Worm (Caenorhabditis elegans): Measurements from ENCODE around the gene unc-112.

The unc-112 gene

ce11 chrV:14711077-14711476 is 14.6 kb upstream of the unc-112 start, which contains the start of gene ssp-33:
TSS of gene ssp-33 (plus strand) at chrV:14711377.
- no peak for TF ChIP-seq nhr-48 (tag; optimal IDR thresholded peaks at IDR 0.05)
- no peak for TF ChIP-seq gei-8 (GFP tag; optimal IDR thresholded peaks at IDR 0.05)
- no peak for TF ChIP-seq nhr-237 (tag; optimal IDR thresholded peaks at IDR 0.05)
- no peak for TF ChIP-seq mep-1 (tag; optimal IDR thresholded peaks at IDR 0.05)
- TF ChIP-seq unc-130 (GFP tag; optimal IDR thresholded peaks at IDR 0.05), result no peak

DNA sequence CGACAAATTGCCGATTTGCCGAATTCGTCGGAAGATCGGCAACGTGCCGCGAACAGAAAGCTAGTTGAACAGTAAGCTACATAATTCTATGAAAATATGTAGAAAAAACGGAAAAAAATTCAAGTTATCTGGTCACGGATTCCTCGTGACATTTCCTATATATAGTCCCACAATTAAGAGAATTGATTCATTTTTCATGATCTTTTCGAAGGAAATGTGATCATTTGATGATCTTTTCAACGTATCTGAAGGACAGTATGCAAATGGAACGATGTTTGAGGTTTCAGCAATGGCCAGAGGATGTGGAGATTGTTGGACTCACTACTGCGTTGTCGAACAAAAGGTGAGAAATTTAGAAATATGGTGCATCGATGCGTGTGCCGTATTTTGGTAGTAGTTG is 11.5 kb upstream of the unc-112 start, which contains the start of gene R08A2.9:
Gene R08A2.9 (plus strand): TSS at position 301 of the 400 bp plus-strand sequence.
- TF ChIP-seq nhr-76 (tag; optimal IDR thresholded peaks at IDR 0.05) (no peak), Y105C5A.15 (GFP tag; IDR thresholded peaks at IDR 0.05) (no peak), lin-1 (GFP tag; IDR thresholded peaks at IDR 0.05) (no peak), zip-2 (tag; optimal IDR thresholded peaks at IDR 0.05) (no peak), set-16 (GFP tag; IDR thresholded peaks at IDR 0.05) (no peak), hlh-30 (tag; optimal IDR thresholded peaks at IDR 0.05; ENCODE audit: insufficient read depth) (no peak), lin-13 (GFP tag; optimal IDR thresholded peaks at IDR 0.05) (no peak), sdz-12 (GFP tag; optimal IDR thresholded peaks at IDR 0.05) (no peak), ztf-11 (tag; optimal IDR thresholded peaks at IDR 0.05) (no peak), nhr-77 (tag; optimal IDR thresholded peaks at IDR 0.05) (no peak), tra-1 (GFP tag; IDR thresholded peaks at IDR 0.05) (no peak), ceh-82 (tag; optimal IDR thresholded peaks at IDR 0.05) (no peak), fkh-10 (GFP tag; optimal IDR thresholded peaks at IDR 0.05) (no peak), unc-62 (GFP tag; optimal IDR thresholded peaks at IDR 0.05 in 1 of 2) (no peak), unc-62 (tag; optimal IDR thresholded peaks at IDR 0.05) (no peak), F37D6.2 (tag; optimal IDR thresholded peaks at IDR 0.05) (no peak), dve-1 (tag; optimal IDR thresholded peaks at IDR 0.05; ENCODE audit: insufficient read depth) (no peak), hmg-1.1 (GFP tag; IDR thresholded peaks at IDR 0.05) (no peak), zag-1 (tag; optimal IDR thresholded peaks at IDR 0.05) (no peak), zip-11 (GFP tag; IDR thresholded peaks at IDR 0.05) (no peak), ceh-62 (tag; optimal IDR thresholded peaks at IDR 0.05) (no peak)

ce11 chrV:14698666-14699065 is 2.2 kb upstream of the unc-112 start, which contains the start of gene set-5:
TSS of gene set-5 (plus strand) at chrV:14698966.
- TF ChIP-seq ceh-44 (GFP tag; IDR thresholded peaks at IDR 0.05) (no peak), Y75B8A.6 (GFP tag; IDR thresholded peaks at IDR 0.05) (no peak), zag-1 (tag; optimal IDR thresholded peaks at IDR 0.05) (no peak), aha-1 (tag) (peak; percentile 26)

DNA sequence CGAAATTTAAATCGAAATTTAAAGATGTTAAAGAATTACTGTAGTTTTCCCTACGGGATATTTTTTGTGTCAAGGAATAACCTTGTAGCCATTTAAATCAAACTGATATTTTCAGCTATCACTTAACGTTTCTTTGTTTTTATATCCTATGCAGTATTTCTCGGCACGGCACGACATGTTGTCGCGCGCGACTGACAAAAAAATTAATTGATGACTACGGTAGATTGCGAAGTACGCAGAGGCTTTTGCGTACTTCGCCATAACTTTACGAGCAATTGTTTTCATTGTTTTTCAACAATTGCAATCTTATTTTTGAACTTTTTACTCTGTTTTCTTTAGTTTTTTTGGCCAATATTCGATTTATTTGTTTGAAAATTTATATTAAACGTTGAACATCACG is 1.6 kb upstream of the unc-112 start:
- no peak for TF ChIP-seq ztf-7 (tag; optimal IDR thresholded peaks at IDR 0.05)
- no peak for TF ChIP-seq fos-1 (tag; optimal IDR thresholded peaks at IDR 0.05)
- TF ChIP-seq T26A8.4 (GFP tag; IDR thresholded peaks at IDR 0.05), result no peak
- TF ChIP-seq zfp-3 (GFP tag; conservative IDR thresholded peaks at IDR 0.05), result no peak
- no peak for TF ChIP-seq spr-1 (tag; optimal IDR thresholded peaks at IDR 0.05)
- TF ChIP-seq zfp-2 (tag; optimal IDR thresholded peaks at IDR 0.05), result no peak
- no peak for TF ChIP-seq madf-9 (GFP tag; conservative IDR thresholded peaks at IDR 0.05)
- no peak for TF ChIP-seq ces-1 (GFP tag; optimal IDR thresholded peaks at IDR 0.05)
- no peak for TF ChIP-seq F10B5.3 (tag; optimal IDR thresholded peaks at IDR 0.05)
- no peak for TF ChIP-seq gei-8 (GFP tag; optimal IDR thresholded peaks at IDR 0.05)
- TF ChIP-seq Y48G9A.11 (GFP tag; IDR thresholded peaks at IDR 0.05), result no peak
- TF ChIP-seq nhr-25 (tag; optimal IDR thresholded peaks at IDR 0.05; ENCODE audit: borderline replicate concordance, insufficient read depth), result no peak
- no peak for TF ChIP-seq ceh-28 (tag; optimal IDR thresholded peaks at IDR 0.05)
- no peak for TF ChIP-seq madf-5 (GFP tag; IDR thresholded peaks at IDR 0.05)

Measured in whole organism, L4 larva.